Worm (Caenorhabditis elegans): ENCODE measurements around the gene kel-8.

DNA sequence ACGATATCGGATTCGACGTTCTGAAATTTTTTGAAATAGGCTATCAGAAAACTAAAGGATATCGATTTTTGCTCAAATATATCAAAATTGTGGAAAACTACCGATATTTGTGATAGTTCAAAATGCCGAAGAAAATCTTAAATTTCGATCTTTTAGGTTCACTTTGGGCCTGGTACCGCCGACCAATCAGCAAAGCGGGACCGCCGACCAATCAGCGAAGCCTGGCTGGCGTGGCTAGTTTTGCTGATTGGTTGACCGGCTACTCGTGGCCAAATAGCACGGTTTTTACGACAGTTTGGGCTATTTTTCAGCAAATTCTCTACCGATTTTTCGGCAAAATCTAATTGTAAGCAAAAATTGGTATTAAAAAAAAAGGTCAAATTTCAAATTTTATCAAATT, 38.9 kb downstream of the kel-8 start:
- TF ChIP-seq mbf-1 (tag; optimal IDR thresholded peaks at IDR 0.05): no peak
- no peak for TF ChIP-seq ama-1 (optimal IDR thresholded peaks at IDR 0.05)
- TF ChIP-seq zag-1 (tag; optimal IDR thresholded peaks at IDR 0.05): no peak
- TF ChIP-seq ZK546.5 (tag; optimal IDR thresholded peaks at IDR 0.05): no peak

All from whole organism, L2 larva.